Worm (Caenorhabditis elegans) whole organism, L4/young adult: ENCODE data around the gene C11D2.7.

Experiments
- W03F9.2 ChIP-seq: fragments of 150-350 bp; optimal IDR thresholded peaks from 2 replicates; lab custom pipeline; 2014; ENCODE audit warnings: missing biosample characterization, missing genetic modification characterization
- dao-5 ChIP-seq: sonication (generic microtip); optimal IDR thresholded peaks from 2 replicates; lab custom pipeline; 2016; ENCODE audit warnings: missing genotype, missing genetic modification characterization, moderate library complexity, missing compliant biosample characterization

DNA sequence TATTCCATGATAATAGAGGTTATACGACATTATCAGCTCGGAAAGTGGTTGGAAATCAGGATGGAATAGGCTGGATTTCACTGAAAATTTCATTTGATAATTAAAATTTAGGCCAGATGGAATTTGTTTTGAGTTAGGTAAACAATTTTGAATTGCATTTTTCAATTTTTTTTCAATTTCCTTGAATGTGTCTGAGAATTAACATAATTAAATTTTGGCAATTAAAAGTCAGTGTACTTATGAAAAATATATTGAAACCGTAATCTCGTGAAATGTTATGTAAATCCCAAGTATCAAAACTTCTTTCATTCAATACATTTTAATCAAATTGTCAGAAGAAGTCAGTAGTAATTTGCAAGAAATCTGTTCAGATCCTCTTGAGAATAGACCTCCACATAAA lies 9.2 kb downstream of the C11D2.7 start:
- TF ChIP-seq dao-5 (tag; lab: Kevin White, UChicago): no peak
- no peak for TF ChIP-seq W03F9.2
